Worm (Caenorhabditis elegans): Measurements from ENCODE around the gene hrg-2.

- TF ChIP-seq set-16 (GFP tag; IDR thresholded peaks at IDR 0.05): no peak
- TF ChIP-seq unc-39 (tag; optimal IDR thresholded peaks at IDR 0.05): no peak
- no peak for TF ChIP-seq lin-13 (GFP tag; optimal IDR thresholded peaks at IDR 0.05)
- no peak for TF ChIP-seq daf-16 (GFP tag; optimal IDR thresholded peaks at IDR 0.05)
- no peak for TF ChIP-seq daf-16 (tag; optimal IDR thresholded peaks at IDR 0.05)
- TF ChIP-seq ces-1 (GFP tag; optimal IDR thresholded peaks at IDR 0.05): no peak
- TF ChIP-seq nhr-77 (tag; optimal IDR thresholded peaks at IDR 0.05): no peak
- no peak for TF ChIP-seq fkh-10 (GFP tag; optimal IDR thresholded peaks at IDR 0.05)
- no peak for TF ChIP-seq madf-9 (GFP tag; conservative IDR thresholded peaks at IDR 0.05)
- no peak for TF ChIP-seq F49E8.2 (tag; optimal IDR thresholded peaks at IDR 0.05; ENCODE audit: borderline replicate concordance)
- TF ChIP-seq zip-2 (tag; optimal IDR thresholded peaks at IDR 0.05): no peak
- no peak for TF ChIP-seq mxl-3 (GFP tag; optimal IDR thresholded peaks at IDR 0.05)
- TF ChIP-seq jun-1 (tag; optimal IDR thresholded peaks at IDR 0.05): no peak
- TF ChIP-seq aha-1 (tag): no peak
- TF ChIP-seq lsy-2 (tag; optimal IDR thresholded peaks at IDR 0.05): no peak
Measured at ce11 chrV:12433717-12434116, 23.4 kb upstream of the hrg-2 start, which contains the start of gene srh-25.

All from whole organism, L4 larva.